2 worm cellular contexts compared by ENCODE assay signal in genomic region chrV:10241121-10241803, ce11.
TF ChIP-seq lines count a peak whose summit lies in the region.

TSS of gene C12D8.21 (minus strand) at chrV:10241188.
TSS of gene col-148 (plus strand) at chrV:10241753.

TF ChIP-seq in whole organism, L1 larva, 84 proteins besides CTCF, POLR2A, EP300 and RAD21:
- TF ChIP-seq nhr-47 (tag; optimal IDR thresholded peaks at IDR 0.05; lab: Kevin White, UChicago) (peak; percentile 35), nhr-71 (tag; optimal IDR thresholded peaks at IDR 0.05; lab: Kevin White, UChicago) (peak; percentile 11), ama-1 (optimal IDR thresholded peaks at IDR 0.05; lab: Kevin White, UChicago) (no peak), fkh-8 (tag; optimal IDR thresholded peaks at IDR 0.05; lab: Kevin White, UChicago) (peak; percentile 72), C34B4.2 (tag; optimal IDR thresholded peaks at IDR 0.05; lab: Kevin White, UChicago) (no peak), ztf-11 (tag; optimal IDR thresholded peaks at IDR 0.05; lab: Kevin White, UChicago) (no peak), nhr-19 (GFP tag; conservative IDR thresholded peaks at IDR 0.05; lab: Robert Waterston, UW) (no peak), dsc-1 (tag; optimal IDR thresholded peaks at IDR 0.05; lab: Kevin White, UChicago) (peak; percentile 96), lin-15B (tag; optimal IDR thresholded peaks at IDR 0.05; lab: Kevin White, UChicago) (no peak), blmp-1 (tag; optimal IDR thresholded peaks at IDR 0.05; lab: Kevin White, UChicago) (no peak), lin-35 (GFP tag; optimal IDR thresholded peaks at IDR 0.05; lab: Kevin White, UChicago) (no peak), sox-4 (tag; optimal IDR thresholded peaks at IDR 0.05; lab: Kevin White, UChicago) (peak; percentile 22), nhr-11 (tag; optimal IDR thresholded peaks at IDR 0.05; lab: Kevin White, UChicago) (no peak), pax-3 (tag; optimal IDR thresholded peaks at IDR 0.05; lab: Kevin White, UChicago) (peak; percentile 62)

TF ChIP-seq in whole organism, L4 larva, 104 proteins besides CTCF, POLR2A, EP300 and RAD21:
- TF ChIP-seq aha-1 (tag; lab: Kevin White, UChicago): peak; percentile 2
- no peak for TF ChIP-seq ces-1 (GFP tag; optimal IDR thresholded peaks at IDR 0.05; lab: Kevin White, UChicago)

Comparison
In these comparisons a context has a peak if more than half of its experiments do, and no peak if none do; other contexts are left out.
1. Of the 29 proteins assayed by ChIP-seq in both whole organism, L4 larva and whole organism, L1 larva: peak only in whole organism, L4 larva: aha-1; only in whole organism, L1 larva: none; in both: none; in neither: 28.